Fruit fly (Drosophila melanogaster) whole organism, adult: ENCODE results near the gene CG32022.

ENCODE experiments used
- CG11617 ChIP-seq: fragments of 200-800 bp; sonication (Bioruptor generic); optimal IDR thresholded peaks from 2 replicates; lab custom pipeline; 2017; ENCODE audit warnings: mild to moderate bottlenecking, missing biosample characterization, missing genetic modification reagents, missing genetic modification characterization
- CG12768 ChIP-seq: fragments of 200-800 bp; sonication (Bioruptor generic); optimal IDR thresholded peaks from 2 replicates; lab custom pipeline; 2017; ENCODE audit warnings: missing biosample characterization, missing genetic modification characterization, mild to moderate bottlenecking, moderate library complexity, missing genetic modification reagents
- CG14711 ChIP-seq: fragments of 200-800 bp; sonication (Bioruptor generic); optimal IDR thresholded peaks from 2 replicates; lab custom pipeline; 2018; ENCODE audit warnings: missing biosample characterization, mild to moderate bottlenecking, missing genetic modification characterization, moderate library complexity
- CG1620 ChIP-seq: fragments of 200-800 bp; sonication (Bioruptor generic); optimal IDR thresholded peaks from 2 replicates; lab custom pipeline; 2016; ENCODE audit warnings: missing biosample characterization, missing genetic modification characterization
- CG33017 ChIP-seq: fragments of 200-800 bp; sonication (Bioruptor generic); optimal IDR thresholded peaks from 2 replicates; lab custom pipeline; 2018; ENCODE audit warnings: missing biosample characterization, mild to moderate bottlenecking, missing genetic modification characterization, moderate library complexity
- CG5204 ChIP-seq: fragments of 200-800 bp; sonication (Bioruptor generic); optimal IDR thresholded peaks from 2 replicates; lab custom pipeline; 2016; ENCODE audit warnings: missing biosample characterization, missing genetic modification characterization
- CG7045 ChIP-seq: fragments of 200-800 bp; sonication (Bioruptor generic); optimal IDR thresholded peaks from 2 replicates; lab custom pipeline; 2017; ENCODE audit warnings: missing biosample characterization, mild to moderate bottlenecking, missing genetic modification characterization
- CG7101 ChIP-seq: fragments of 200-800 bp; sonication (Bioruptor generic); optimal IDR thresholded peaks from 2 replicates; lab custom pipeline; 2018; ENCODE audit warnings: missing biosample characterization, mild to moderate bottlenecking, missing genetic modification characterization, moderate library complexity
- Clk ChIP-seq: fragments of 200-800 bp; sonication (Bioruptor generic); optimal IDR thresholded peaks from 2 replicates; lab custom pipeline; 2017; ENCODE audit warnings: missing biosample characterization, missing genetic modification characterization
- Crg-1 ChIP-seq: fragments of 200-800 bp; sonication (Bioruptor generic); optimal IDR thresholded peaks from 2 replicates; lab custom pipeline; 2016; ENCODE audit warnings: missing biosample characterization, missing genetic modification characterization
- Hr96 ChIP-seq: fragments of 200-800 bp; sonication (Bioruptor generic); optimal IDR thresholded peaks from 2 replicates; lab custom pipeline; 2016; ENCODE audit warnings: missing biosample characterization, missing genetic modification characterization
- Mnt ChIP-seq: fragments of 200-800 bp; sonication (Bioruptor generic); optimal IDR thresholded peaks from 2 replicates; lab custom pipeline; 2016; ENCODE audit warnings: missing biosample characterization, mild to moderate bottlenecking, missing genetic modification characterization
- bab1 ChIP-seq: fragments of 200-800 bp; sonication (Bioruptor generic); optimal IDR thresholded peaks from 3 replicates; lab custom pipeline; 2019; ENCODE audit warnings: missing biosample characterization, mild to moderate bottlenecking, missing genetic modification characterization, moderate library complexity
- cic ChIP-seq: fragments of 200-800 bp; sonication (Bioruptor generic); optimal IDR thresholded peaks from 2 replicates; lab custom pipeline; 2017; ENCODE audit warnings: missing biosample characterization, mild to moderate bottlenecking, missing genetic modification characterization, moderate library complexity
- cnc ChIP-seq, 2 experiments: fragments of >200 bp; optimal IDR thresholded peaks; 2 replicates each; lab custom pipeline; 2017
- kay ChIP-seq: fragments of 200-800 bp; sonication (Bioruptor generic); peaks from one replicate; lab custom pipeline; 2016; ENCODE audit warnings: missing biosample characterization, missing genetic modification characterization, borderline replicate concordance
- ovo ChIP-seq: fragments of 200-800 bp; sonication (Bioruptor generic); optimal IDR thresholded peaks from 2 replicates; lab custom pipeline; 2016; ENCODE audit warnings: missing biosample characterization, missing genetic modification characterization
- pad ChIP-seq: fragments of 200-800 bp; sonication (Bioruptor generic); optimal IDR thresholded peaks from 3 replicates; lab custom pipeline; 2017; ENCODE audit warnings: missing biosample characterization, missing genetic modification characterization, mild to moderate bottlenecking, moderate library complexity, missing genetic modification reagents
- tj ChIP-seq: fragments of 200-800 bp; sonication (Bioruptor generic); optimal IDR thresholded peaks from 3 replicates; lab custom pipeline; 2017; ENCODE audit warnings: missing biosample characterization, mild to moderate bottlenecking, missing genetic modification characterization, moderate library complexity
- toe ChIP-seq: fragments of 200-800 bp; sonication (Bioruptor generic); optimal IDR thresholded peaks from 2 replicates; lab custom pipeline; 2016; ENCODE audit warnings: missing biosample characterization, missing genetic modification characterization

Gene CG32022

DNA sequence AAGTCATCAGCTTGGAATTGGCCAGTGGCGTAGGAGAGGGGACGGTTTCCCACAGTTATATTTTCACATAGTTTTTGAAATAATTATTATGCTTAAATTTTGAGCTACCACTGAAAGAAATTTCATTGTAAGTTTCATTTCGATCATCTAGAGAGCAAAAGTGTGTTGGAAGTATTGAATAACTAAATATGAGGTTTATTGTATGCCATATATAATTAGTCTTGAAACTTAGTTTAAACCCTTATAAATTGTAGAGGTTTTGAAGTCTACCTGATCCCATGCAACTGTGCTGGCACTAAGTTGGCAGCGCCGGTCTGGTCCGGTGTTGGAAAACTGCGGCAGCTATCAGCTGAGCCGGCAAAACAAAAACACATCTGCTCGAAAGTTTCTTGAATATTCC lies at the start of gene CG32022, which contains the start of gene CG6511:
CG32022 (minus strand) TSS at position 128 of the 400 bp plus-strand sequence.
CG6511 (plus strand) TSS at position 180 of the 400 bp plus-strand sequence.
- TF ChIP-seq Clk: peak; percentile 97
- TF ChIP-seq toe: peak; percentile 99
- TF ChIP-seq CG14711: peak; percentile 93
- peak; percentile 99 for TF ChIP-seq Hr96 (GFP tag; lab: Kevin White, UChicago)
- peak; percentile 84 for TF ChIP-seq cic (GFP tag; lab: Kevin White, UChicago)
- peak; percentile 98 for TF ChIP-seq CG5204
- peak; percentile 96 for TF ChIP-seq CG33017
- TF ChIP-seq pad (GFP tag; lab: Kevin White, UChicago): peak; percentile 93
- no peak for TF ChIP-seq Crg-1 (GFP tag; lab: Kevin White, UChicago)
- no peak for TF ChIP-seq ovo (GFP tag; lab: Kevin White, UChicago)
- no peak for TF ChIP-seq tj
- peak; percentile 98 for TF ChIP-seq CG7045 (GFP tag; lab: Kevin White, UChicago)
- TF ChIP-seq CG11617 (GFP tag; lab: Kevin White, UChicago): no peak
- no peak for TF ChIP-seq cnc (optimal IDR thresholded peaks at IDR 0.05; lab: Kevin White, UChicago)
- TF ChIP-seq CG7101 (tag; lab: Kevin White, UChicago): peak; percentile 98
- TF ChIP-seq kay: peak; percentile 97
- peak; percentile 93 for TF ChIP-seq Mnt (GFP tag; lab: Kevin White, UChicago)
- peak; percentile 98 for TF ChIP-seq CG12768 (GFP tag; lab: Kevin White, UChicago)
- TF ChIP-seq CG1620 (GFP tag; lab: Kevin White, UChicago): no peak
- no peak for TF ChIP-seq bab1 (GFP tag; lab: Kevin White, UChicago)

DNA sequence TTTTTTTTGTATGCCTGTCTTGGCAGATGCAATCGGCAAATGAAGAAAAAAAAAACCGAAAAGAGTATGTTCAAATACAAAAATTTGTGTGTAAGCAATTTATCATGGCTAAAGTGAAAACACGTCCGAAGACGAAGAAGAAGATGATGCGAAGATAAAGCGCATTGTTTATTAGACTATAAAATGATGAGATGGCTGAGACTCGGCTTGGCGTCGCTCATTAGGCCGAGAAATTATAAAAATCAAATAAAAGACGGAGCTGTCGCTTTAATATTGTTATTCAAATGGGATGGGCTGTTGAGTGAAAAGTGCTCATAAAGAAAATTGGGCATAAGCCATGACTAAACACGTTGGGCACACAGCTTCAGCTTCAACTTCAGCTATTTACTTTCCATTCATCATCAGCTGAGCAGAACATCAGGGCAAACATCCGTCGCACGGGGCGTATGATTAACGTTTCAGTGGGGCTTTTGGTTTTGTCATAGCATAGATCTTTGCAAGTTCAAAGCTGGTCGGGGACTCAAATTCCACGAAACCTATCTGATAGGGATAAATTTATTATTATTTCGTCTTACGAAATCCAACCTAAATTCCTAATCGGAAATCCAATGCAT lies 49.7 kb upstream of the CG32022 start:
- no peak for TF ChIP-seq CG14711
- no peak for TF ChIP-seq CG1620 (GFP tag; lab: Kevin White, UChicago)
- no peak for TF ChIP-seq CG12768 (GFP tag; lab: Kevin White, UChicago)
- TF ChIP-seq Crg-1 (GFP tag; lab: Kevin White, UChicago): no peak
- no peak for TF ChIP-seq toe
- no peak for TF ChIP-seq CG5204
- no peak for TF ChIP-seq pad (GFP tag; lab: Kevin White, UChicago)
- TF ChIP-seq ovo (GFP tag; lab: Kevin White, UChicago): no peak
- no peak for TF ChIP-seq Mnt (GFP tag; lab: Kevin White, UChicago)
- TF ChIP-seq CG7101 (tag; lab: Kevin White, UChicago): no peak

DNA sequence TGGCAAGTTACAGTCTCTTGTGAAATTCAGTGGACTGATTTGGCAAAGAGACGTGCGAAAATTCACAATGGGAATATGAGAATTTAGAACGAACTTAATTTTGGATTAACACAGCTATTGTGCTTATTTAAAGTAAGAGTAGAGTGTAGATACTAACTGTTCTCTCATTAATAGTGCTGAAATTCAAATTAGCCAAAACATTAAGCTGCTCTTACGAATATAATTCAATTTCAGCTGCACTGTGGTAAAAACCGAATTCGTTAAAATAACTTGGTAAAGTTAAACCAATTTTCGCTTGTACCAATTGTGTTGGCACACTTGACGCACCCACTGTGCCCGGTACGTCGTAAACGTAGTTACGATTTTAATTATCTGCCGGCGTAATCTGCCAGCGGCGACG lies 46.8 kb upstream of the CG32022 start:
- TF ChIP-seq cic (GFP tag; lab: Kevin White, UChicago) (peak; percentile 46), CG14711 (peak; percentile 64), Hr96 (GFP tag; lab: Kevin White, UChicago) (peak; percentile 76), cnc (optimal IDR thresholded peaks at IDR 0.05; lab: Kevin White, UChicago) (no peak), CG33017 (peak; percentile 82), kay (peak; percentile 83), toe (peak; percentile 77), CG5204 (peak; percentile 84), Clk (peak; percentile 68), CG7045 (GFP tag; lab: Kevin White, UChicago) (peak; percentile 84), CG12768 (GFP tag; lab: Kevin White, UChicago) (peak; percentile 88), CG1620 (GFP tag; lab: Kevin White, UChicago) (peak; percentile 43), pad (GFP tag; lab: Kevin White, UChicago) (peak; percentile 63), ovo (GFP tag; lab: Kevin White, UChicago) (peak; percentile 19), Crg-1 (GFP tag; lab: Kevin White, UChicago) (peak; percentile 83), bab1 (GFP tag; lab: Kevin White, UChicago) (peak; percentile 96), Mnt (GFP tag; lab: Kevin White, UChicago) (peak; percentile 50), CG7101 (tag; lab: Kevin White, UChicago) (peak; percentile 76), CG11617 (GFP tag; lab: Kevin White, UChicago) (peak; percentile 88), tj (peak; percentile 44)

DNA sequence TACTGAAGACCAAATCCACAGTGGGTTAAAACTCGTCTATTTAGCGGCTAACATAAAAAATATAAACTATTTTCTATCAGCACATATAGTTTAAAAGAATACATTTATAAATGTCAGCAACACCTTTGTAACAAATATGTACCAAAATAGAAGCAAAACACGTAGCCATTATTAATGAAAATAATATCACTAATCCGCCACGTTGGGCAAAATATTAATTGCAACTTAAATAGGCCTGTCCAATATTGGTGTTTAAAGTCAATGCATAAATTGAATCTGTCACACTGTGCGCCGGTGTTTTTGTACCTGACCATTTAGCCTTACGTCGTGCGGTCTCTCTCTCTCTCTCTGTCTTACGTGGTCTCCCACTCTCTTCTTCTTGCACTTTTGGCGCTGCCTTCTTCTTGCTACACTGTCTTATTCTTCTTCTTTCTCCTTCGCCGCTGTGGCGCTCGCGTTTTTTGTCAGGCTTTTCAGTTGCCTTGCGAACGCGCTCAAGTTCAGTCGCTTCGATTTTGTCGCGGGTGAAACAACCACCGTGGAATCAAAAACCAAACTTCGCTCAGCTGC lies 45.0 kb upstream of the CG32022 start:
- TF ChIP-seq CG7045 (GFP tag; lab: Kevin White, UChicago) (peak; percentile 90), CG33017 (peak; percentile 92), CG11617 (GFP tag; lab: Kevin White, UChicago) (peak; percentile 94), Clk (peak; percentile 77), ovo (GFP tag; lab: Kevin White, UChicago) (peak; percentile 82), pad (GFP tag; lab: Kevin White, UChicago) (peak; percentile 71), CG1620 (GFP tag; lab: Kevin White, UChicago) (peak; percentile 91), cnc (optimal IDR thresholded peaks at IDR 0.05; lab: Kevin White, UChicago) (no peak), CG5204 (peak; percentile 95), toe (peak; percentile 69), kay (no peak), bab1 (GFP tag; lab: Kevin White, UChicago) (peak; percentile 95), Hr96 (GFP tag; lab: Kevin White, UChicago) (peak; percentile 93), cic (GFP tag; lab: Kevin White, UChicago) (peak; percentile 35), CG12768 (GFP tag; lab: Kevin White, UChicago) (peak; percentile 87), Crg-1 (GFP tag; lab: Kevin White, UChicago) (peak; percentile 97), tj (peak; percentile 74), CG14711 (peak; percentile 76), CG7101 (tag; lab: Kevin White, UChicago) (peak; percentile 92), Mnt (GFP tag; lab: Kevin White, UChicago) (peak; percentile 71)

DNA sequence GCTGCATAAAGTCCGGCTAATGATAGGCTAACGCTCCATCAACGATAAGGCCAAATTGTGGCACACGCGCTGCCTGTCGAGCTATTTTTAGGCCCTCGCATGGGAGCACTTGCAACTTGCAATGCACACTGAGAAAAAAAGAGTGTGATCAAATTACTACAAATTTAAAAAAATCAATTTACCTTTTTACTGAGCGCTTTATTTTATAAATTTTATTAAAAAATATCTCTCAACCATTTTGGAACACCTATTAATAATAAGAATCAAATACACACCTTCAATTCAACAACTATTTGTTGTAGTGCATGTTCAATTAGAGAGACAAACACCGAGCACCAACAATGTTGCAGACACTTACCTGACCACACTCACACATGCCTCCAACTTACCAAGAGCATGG lies 44.4 kb upstream of the CG32022 start:
- TF ChIP-seq bab1 (GFP tag; lab: Kevin White, UChicago) (no peak), Mnt (GFP tag; lab: Kevin White, UChicago) (no peak), CG7101 (tag; lab: Kevin White, UChicago) (no peak), kay (no peak), toe (no peak), CG33017 (no peak), Hr96 (GFP tag; lab: Kevin White, UChicago) (no peak), Clk (no peak), CG14711 (no peak), CG5204 (no peak)
